Worm (Caenorhabditis elegans): ENCODE results near the gene pgp-5.
A peak's percentile ranks its signal among the peaks of the same experiment; 100 is the strongest.

Gene pgp-5

DNA sequence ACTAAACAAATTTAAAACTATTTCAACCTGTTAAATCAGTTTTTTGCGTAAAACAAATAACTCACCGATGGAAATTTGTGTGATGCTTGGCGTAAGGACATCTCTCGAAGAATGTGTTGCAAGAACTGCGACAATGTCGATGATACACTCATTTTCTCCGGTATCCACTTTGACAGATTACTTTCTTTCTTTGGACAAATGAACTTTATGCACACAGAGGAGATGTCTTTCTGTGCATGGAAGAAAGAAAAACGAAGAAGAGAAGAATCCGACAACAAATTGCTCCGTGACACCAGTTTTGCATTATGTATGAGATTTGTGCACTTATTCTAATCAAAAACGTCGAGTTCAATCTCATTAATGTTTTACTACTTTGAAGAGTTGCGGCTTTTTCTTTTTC lies 20.5 kb downstream of the pgp-5 start, which contains the start of gene plc-1:
TSS of gene plc-1 (minus strand) at position 101 of the 400 bp plus-strand sequence.
- TF ChIP-seq him-1 (tag; optimal IDR thresholded peaks at IDR 0.05) (no peak), dao-5 (tag; optimal IDR thresholded peaks at IDR 0.05) (no peak), W03F9.2 (tag; optimal IDR thresholded peaks at IDR 0.05) (no peak)

DNA sequence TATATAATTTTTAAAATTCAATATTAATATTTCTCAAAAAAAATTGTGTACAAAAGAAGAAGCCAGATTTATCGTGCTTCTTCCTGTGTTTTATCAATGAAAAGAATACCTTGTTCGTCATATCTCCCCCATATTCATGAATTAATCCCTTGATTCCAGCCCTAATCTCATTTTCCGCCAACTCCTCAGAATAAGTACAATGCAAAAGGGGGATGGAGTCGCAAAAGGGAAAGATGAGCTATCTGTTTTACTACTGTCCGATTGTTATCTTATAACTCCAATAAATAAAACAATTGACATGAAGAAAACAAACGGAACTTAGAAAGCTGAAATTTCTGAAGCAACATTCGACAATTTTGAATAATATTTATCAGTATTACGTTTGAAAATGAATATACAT lies 21.5 kb downstream of the pgp-5 start:
- TF ChIP-seq dao-5 (tag; optimal IDR thresholded peaks at IDR 0.05) (no peak), him-1 (tag; optimal IDR thresholded peaks at IDR 0.05) (no peak), W03F9.2 (tag; optimal IDR thresholded peaks at IDR 0.05) (no peak)

DNA sequence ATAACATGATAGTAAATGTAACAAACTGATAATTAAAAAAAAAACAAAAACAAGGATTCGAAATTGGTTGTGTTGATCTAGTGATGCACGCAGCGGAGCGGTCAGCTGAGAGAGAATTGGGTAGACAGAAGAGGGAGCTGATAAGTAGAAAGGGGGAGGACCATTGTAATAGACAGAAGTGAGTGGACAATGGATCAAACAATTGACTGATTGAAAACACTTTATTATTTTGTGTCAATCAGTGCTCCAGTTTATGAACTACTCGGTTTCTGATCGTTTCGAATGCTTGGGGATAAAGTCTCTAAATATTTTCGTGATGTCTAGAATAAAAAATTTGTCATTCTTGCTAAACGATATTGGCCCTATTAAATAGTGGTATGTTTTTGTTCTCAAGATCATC lies 24.5 kb downstream of the pgp-5 start:
- TF ChIP-seq W03F9.2 (tag; optimal IDR thresholded peaks at IDR 0.05) (no peak), dao-5 (tag; optimal IDR thresholded peaks at IDR 0.05) (no peak), him-1 (tag; optimal IDR thresholded peaks at IDR 0.05) (no peak)

DNA sequence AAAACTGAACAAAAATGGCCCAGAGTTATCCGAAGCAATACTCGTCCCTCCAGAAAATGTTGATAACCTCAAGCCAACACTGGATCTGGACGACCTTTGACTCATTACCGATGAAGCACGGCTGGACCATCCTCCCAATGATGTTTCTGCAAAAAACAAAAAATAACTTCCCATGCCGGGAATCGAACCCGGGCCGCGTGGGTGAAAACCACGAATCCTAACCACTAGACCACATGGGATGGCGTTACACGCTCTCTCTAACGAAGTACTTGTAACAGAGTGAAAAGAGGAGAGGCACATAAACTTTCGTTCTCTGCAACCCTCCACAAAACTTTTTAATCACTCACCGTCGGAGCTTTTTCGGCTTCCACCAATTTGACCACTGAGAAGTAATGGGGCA lies 37.9 kb downstream of the pgp-5 start:
- TF ChIP-seq dao-5 (tag; optimal IDR thresholded peaks at IDR 0.05): peak; percentile 41
- no peak for TF ChIP-seq W03F9.2 (tag; optimal IDR thresholded peaks at IDR 0.05)
- TF ChIP-seq him-1 (tag; optimal IDR thresholded peaks at IDR 0.05): peak; percentile 62

DNA sequence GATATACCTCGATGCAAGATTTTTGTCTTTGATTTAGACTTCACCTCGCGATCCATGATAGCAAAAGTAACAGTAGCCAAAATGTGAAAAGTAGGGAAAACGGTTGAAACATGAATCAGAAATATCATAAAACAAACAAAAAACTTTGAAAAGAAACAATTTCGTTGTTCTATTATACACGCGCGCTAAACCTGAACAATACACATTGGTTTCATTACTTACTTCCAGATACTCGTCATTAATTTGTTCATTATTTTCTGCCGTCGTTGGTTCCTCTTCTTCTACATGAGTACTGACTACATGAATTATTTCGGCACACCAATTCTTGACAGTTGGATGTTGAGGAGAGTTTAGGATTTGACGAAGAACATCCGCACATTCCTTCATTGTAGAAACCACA lies 38.6 kb downstream of the pgp-5 start, which contains the start of gene F31B12.3:
TSS of gene F31B12.3 (minus strand) at position 101 of the 400 bp plus-strand sequence.
- TF ChIP-seq him-1 (tag; optimal IDR thresholded peaks at IDR 0.05) (no peak), dao-5 (tag; optimal IDR thresholded peaks at IDR 0.05) (no peak), W03F9.2 (tag; optimal IDR thresholded peaks at IDR 0.05) (no peak)

DNA sequence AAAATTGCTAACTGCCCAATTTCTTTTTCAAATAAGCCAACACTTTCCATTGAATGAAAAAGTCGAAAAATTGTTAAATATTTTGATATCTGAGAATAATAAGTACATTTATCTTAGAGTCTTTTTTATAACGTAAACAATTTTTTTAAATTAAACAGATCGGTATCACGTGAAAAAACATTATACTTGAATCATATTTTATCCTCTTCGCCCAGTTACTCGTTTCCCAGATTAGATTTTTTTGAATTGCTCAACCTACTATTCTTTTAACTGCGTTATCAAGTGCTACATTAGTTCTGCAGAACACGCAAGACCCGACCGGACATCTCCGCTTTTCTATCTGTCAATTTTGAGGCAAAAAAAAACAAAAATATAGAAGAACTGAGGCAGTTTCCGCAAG lies 54.7 kb downstream of the pgp-5 start, which contains the start of gene F31B12.4:
TSS of gene F31B12.4 (plus strand) at position 301 of the 400 bp plus-strand sequence.
- TF ChIP-seq him-1 (tag; optimal IDR thresholded peaks at IDR 0.05): no peak
